Worm (Caenorhabditis elegans) whole organism, young adult: Measurements from ENCODE around the gene C18H9.1.

Experiments used
- B0035.1 ChIP-seq: sonication (generic microtip); optimal IDR thresholded peaks from 2 replicates; lab custom pipeline; 2016; ENCODE audit warnings: missing genetic modification characterization, mild to moderate bottlenecking, missing compliant biosample characterization, missing genotype, missing genetic modification reagents
- K12H6.12 ChIP-seq: fragments of 200-800 bp; sonication (Bioruptor generic); optimal IDR thresholded peaks from 2 replicates; lab custom pipeline; 2018; ENCODE audit warnings: mild to moderate bottlenecking, missing genetic modification characterization, missing compliant biosample characterization
- ceh-58 ChIP-seq: fragments of 200-800 bp; sonication (Bioruptor generic); IDR thresholded peaks from 2 replicates; pipeline ENCODE4 v1.3.6; 2022; ENCODE audit warnings: missing genetic modification characterization, missing compliant biosample characterization
- ceh-79 ChIP-seq: sonication (generic microtip); optimal IDR thresholded peaks from 2 replicates; lab custom pipeline; 2017; ENCODE audit warnings: mild to moderate bottlenecking, missing genetic modification characterization, missing compliant biosample characterization
- nhr-179 ChIP-seq: sonication (generic microtip); optimal IDR thresholded peaks from 2 replicates; lab custom pipeline; 2016; ENCODE audit warnings: mild to moderate bottlenecking, missing genetic modification characterization, missing compliant biosample characterization
- nhr-27 ChIP-seq: fragments of 200-800 bp; sonication (Bioruptor generic); optimal IDR thresholded peaks from 2 replicates; lab custom pipeline; 2018; ENCODE audit warnings: mild to moderate bottlenecking, missing genetic modification characterization, moderate library complexity, missing compliant biosample characterization
- unc-130 ChIP-seq: sonication (generic microtip); optimal IDR thresholded peaks from 2 replicates; lab custom pipeline; 2016; ENCODE audit warnings: missing genetic modification reagents, missing genetic modification characterization, missing compliant biosample characterization

DNA sequence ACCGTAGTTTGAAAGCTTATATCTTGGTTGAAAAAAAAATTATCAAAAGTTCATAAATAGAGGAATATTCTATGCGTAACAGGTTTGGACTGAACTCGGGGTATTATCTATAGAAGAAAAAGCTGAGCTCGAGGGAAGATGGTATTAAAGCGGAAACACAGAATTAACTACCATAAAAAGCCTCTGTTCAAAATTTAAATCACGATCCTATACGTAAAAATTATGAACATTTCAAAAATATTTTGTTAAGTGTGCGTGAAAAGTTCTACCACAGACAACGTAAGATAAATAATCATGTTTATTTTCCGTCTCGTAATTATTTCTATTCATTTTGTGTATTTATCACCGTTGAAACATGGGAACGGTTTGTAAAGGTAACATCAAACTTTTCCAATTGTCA lies 47.5 kb downstream of the C18H9.1 start, which contains the start of gene F41G3.5:
- TF ChIP-seq K12H6.12 (tag; lab: Kevin White, UChicago) (no peak), B0035.1 (tag; lab: Kevin White, UChicago) (no peak), unc-130 (no peak), nhr-179 (tag; lab: Kevin White, UChicago) (no peak), nhr-27 (tag; lab: Kevin White, UChicago) (no peak), ceh-79 (tag; lab: Kevin White, UChicago) (no peak), ceh-58 (GFP tag; lab: Robert Waterston, UW) (no peak)
